Fruit fly (Drosophila melanogaster) whole organism, embryonic: ENCODE measurements around the gene CG10834.

Source experiments
- Abd-B ChIP-seq: fragments of 200-800 bp; sonication (Bioruptor generic); optimal IDR thresholded peaks from 2 replicates; lab custom pipeline; 2018; ENCODE audit warnings: missing biosample characterization, mild to moderate bottlenecking, missing genetic modification characterization, moderate library complexity
- Ada2b ChIP-seq: fragments of 200-800 bp; sonication (Bioruptor generic); IDR thresholded peaks from 2 replicates; pipeline ENCODE4 v1.3.6; 2022; ENCODE audit warnings: missing biosample characterization, missing genetic modification characterization
- Atf3 ChIP-seq: fragments of 200-800 bp; sonication (Bioruptor generic); optimal IDR thresholded peaks from 3 replicates; lab custom pipeline; 2016; ENCODE audit warnings: missing biosample characterization, missing genetic modification characterization
- Bgb ChIP-seq: fragments of 200-800 bp; sonication (Bioruptor generic); IDR thresholded peaks from 2 replicates; pipeline ENCODE4 v1.3.6; 2022; ENCODE audit warnings: missing biosample characterization, missing genetic modification characterization; ENCODE audit not compliant: partially characterized antibody
- CG1024 ChIP-seq: fragments of 200-800 bp; sonication (Bioruptor generic); IDR thresholded peaks from 2 replicates; pipeline ENCODE4 v1.3.6; 2022; ENCODE audit warnings: missing biosample characterization, missing genetic modification characterization
- CG11723 ChIP-seq: fragments of 200-800 bp; sonication (Bioruptor generic); optimal IDR thresholded peaks from 2 replicates; lab custom pipeline; 2017; ENCODE audit warnings: missing biosample characterization, mild to moderate bottlenecking, missing genetic modification characterization
- CG12659 ChIP-seq: fragments of 200-800 bp; sonication (Bioruptor generic); optimal IDR thresholded peaks from 3 replicates; lab custom pipeline; 2017; ENCODE audit warnings: mild to moderate bottlenecking, missing biosample characterization, missing genetic modification reagents, missing genetic modification characterization
- CG12769 ChIP-seq: fragments of 200-800 bp; sonication (Bioruptor generic); optimal IDR thresholded peaks from 2 replicates; lab custom pipeline; 2019; ENCODE audit warnings: missing biosample characterization, mild to moderate bottlenecking, missing genetic modification characterization, moderate library complexity
- CG13424 ChIP-seq: fragments of 200-800 bp; sonication (Bioruptor generic); optimal IDR thresholded peaks from 2 replicates; lab custom pipeline; 2019; ENCODE audit warnings: missing biosample characterization, mild to moderate bottlenecking, missing genetic modification characterization, moderate library complexity
- CG15514 ChIP-seq: fragments of 200-800 bp; sonication (Bioruptor generic); optimal IDR thresholded peaks from 3 replicates; lab custom pipeline; 2017; ENCODE audit warnings: missing biosample characterization, missing genetic modification characterization, mild to moderate bottlenecking, moderate library complexity, missing genetic modification reagents
- CG18262 ChIP-seq: fragments of 200-800 bp; optimal IDR thresholded peaks from 3 replicates; lab custom pipeline; 2019; ENCODE audit warnings: missing biosample characterization, mild to moderate bottlenecking, missing genetic modification characterization, moderate library complexity
- CG2199 ChIP-seq: fragments of 200-800 bp; sonication (Bioruptor generic); IDR thresholded peaks from 3 replicates; pipeline ENCODE4 v1.3.6; 2022; ENCODE audit warnings: missing biosample characterization, missing genetic modification characterization
- CG30020 ChIP-seq: fragments of 200-800 bp; optimal IDR thresholded peaks from 2 replicates; lab custom pipeline; 2019; ENCODE audit warnings: missing biosample characterization, mild to moderate bottlenecking, missing genetic modification characterization, moderate library complexity
- CG33213 ChIP-seq: fragments of 200-800 bp; sonication (Bioruptor generic); optimal IDR thresholded peaks from 3 replicates; lab custom pipeline; 2016; ENCODE audit warnings: missing biosample characterization, missing genetic modification characterization
- CG34224 ChIP-seq: fragments of 200-800 bp; sonication (Bioruptor generic); IDR thresholded peaks from 3 replicates; pipeline ENCODE4 v1.3.6; 2022; ENCODE audit warnings: missing biosample characterization, missing genetic modification characterization; ENCODE audit not compliant: partially characterized antibody
- CG34422 ChIP-seq: fragments of 200-800 bp; sonication (Bioruptor generic); IDR thresholded peaks from 3 replicates; pipeline ENCODE4 v1.3.6; 2022; ENCODE audit warnings: missing biosample characterization, missing genetic modification characterization
- CG4360 ChIP-seq: fragments of 200-800 bp; sonication (Bioruptor generic); IDR thresholded peaks from 2 replicates; pipeline ENCODE4 v1.3.6; 2022; ENCODE audit warnings: missing biosample characterization, missing genetic modification characterization
- CG6791 ChIP-seq: fragments of 200-800 bp; sonication (Bioruptor generic); IDR thresholded peaks from 3 replicates; pipeline ENCODE4 v1.3.6; 2022; ENCODE audit warnings: missing biosample characterization, missing genetic modification characterization; ENCODE audit not compliant: partially characterized antibody
- CG7357 ChIP-seq: fragments of 200-800 bp; sonication (Bioruptor generic); IDR thresholded peaks from 3 replicates; pipeline ENCODE4 v1.3.6; 2022; ENCODE audit warnings: missing biosample characterization, missing genetic modification characterization
- CG7839 ChIP-seq: fragments of 200-800 bp; sonication (Bioruptor generic); optimal IDR thresholded peaks from 3 replicates; lab custom pipeline; 2018; ENCODE audit warnings: missing biosample characterization, mild to moderate bottlenecking, missing genetic modification characterization, moderate library complexity
- CG8359 ChIP-seq: fragments of 200-800 bp; sonication (Bioruptor generic); optimal IDR thresholded peaks from 2 replicates; lab custom pipeline; 2017; ENCODE audit warnings: missing biosample characterization, mild to moderate bottlenecking, missing genetic modification characterization, borderline replicate concordance
- CG9797 ChIP-seq: fragments of 200-800 bp; sonication (Bioruptor generic); optimal IDR thresholded peaks from 3 replicates; lab custom pipeline; 2018; ENCODE audit warnings: missing biosample characterization, mild to moderate bottlenecking, missing genetic modification characterization
- CG9817 ChIP-seq: fragments of 200-800 bp; sonication (Bioruptor generic); optimal IDR thresholded peaks from 2 replicates; lab custom pipeline; 2018; ENCODE audit warnings: missing biosample characterization, mild to moderate bottlenecking, missing genetic modification characterization, moderate library complexity
- CoRest ChIP-seq: fragments of 200-800 bp; sonication (Bioruptor generic); optimal IDR thresholded peaks from 3 replicates; lab custom pipeline; 2018; ENCODE audit warnings: missing biosample characterization, mild to moderate bottlenecking, missing genetic modification characterization, moderate library complexity
- Dll ChIP-seq: fragments of 200-800 bp; sonication (Bioruptor generic); IDR thresholded peaks from 4 replicates; pipeline ENCODE4 v1.3.6; 2022; ENCODE audit warnings: missing biosample characterization, missing genetic modification characterization; ENCODE audit not compliant: partially characterized antibody
- Ets65A ChIP-seq: fragments of 200-800 bp; sonication (Bioruptor generic); peaks from one replicate; lab custom pipeline; 2016; ENCODE audit warnings: missing biosample characterization, missing genetic modification characterization
- Ets97D ChIP-seq: fragments of 200-800 bp; sonication (Bioruptor generic); optimal IDR thresholded peaks from 3 replicates; lab custom pipeline; 2016; ENCODE audit warnings: missing biosample characterization, missing genetic modification characterization
- Fer1 ChIP-seq: fragments of 200-800 bp; sonication (Bioruptor generic); optimal IDR thresholded peaks from 2 replicates; lab custom pipeline; 2017; ENCODE audit warnings: missing biosample characterization, mild to moderate bottlenecking, missing genetic modification characterization
- HHEX ChIP-seq: fragments of 200-800 bp; sonication (Bioruptor generic); optimal IDR thresholded peaks from 3 replicates; lab custom pipeline; 2017; ENCODE audit warnings: missing biosample characterization, mild to moderate bottlenecking, missing genetic modification characterization, missing genetic modification reagents
- HmgD ChIP-seq: fragments of 200-800 bp; sonication (Bioruptor generic); optimal IDR thresholded peaks from 3 replicates; lab custom pipeline; 2016; ENCODE audit warnings: missing biosample characterization, missing genetic modification characterization
- Lhr ChIP-seq: fragments of 200-800 bp; sonication (Bioruptor generic); optimal IDR thresholded peaks from 3 replicates; lab custom pipeline; 2017; ENCODE audit warnings: mild to moderate bottlenecking, missing biosample characterization, missing genetic modification reagents, missing genetic modification characterization
- Sox100B ChIP-seq: fragments of 200-800 bp; sonication (Bioruptor generic); optimal IDR thresholded peaks from 3 replicates; lab custom pipeline; 2018; ENCODE audit warnings: missing biosample characterization, mild to moderate bottlenecking, missing genetic modification characterization
- Xrp1 ChIP-seq: fragments of 200-800 bp; sonication (Bioruptor generic); IDR thresholded peaks from 2 replicates; pipeline ENCODE4 v1.3.6; 2022; ENCODE audit warnings: missing biosample characterization, missing genetic modification characterization
- chif ChIP-seq, 2 experiments: fragments of 200-800 bp; sonication (Bioruptor generic); optimal IDR thresholded peaks; 3 replicates each; lab custom pipeline; 2016; ENCODE audit warnings: missing biosample characterization in 2 of 2, missing genetic modification characterization in 2 of 2
- dmrt11E ChIP-seq: fragments of 200-800 bp; sonication (Bioruptor generic); optimal IDR thresholded peaks from 3 replicates; lab custom pipeline; 2018; ENCODE audit warnings: missing biosample characterization, mild to moderate bottlenecking, missing genetic modification characterization, moderate library complexity
- dysf ChIP-seq: fragments of 200-800 bp; sonication (Bioruptor generic); IDR thresholded peaks from 3 replicates; pipeline ENCODE4 v1.3.6; 2022; ENCODE audit warnings: missing biosample characterization, missing genetic modification characterization
- gcm ChIP-seq: fragments of 200-800 bp; sonication (Bioruptor generic); optimal IDR thresholded peaks from 2 replicates; lab custom pipeline; 2019; ENCODE audit warnings: missing biosample characterization, mild to moderate bottlenecking, missing genetic modification characterization, moderate library complexity
- jumu ChIP-seq: fragments of 200-800 bp; sonication (Bioruptor generic); optimal IDR thresholded peaks from 3 replicates; lab custom pipeline; 2016; ENCODE audit warnings: missing biosample characterization, missing genetic modification characterization
- nmo ChIP-seq: fragments of 200-800 bp; sonication (Bioruptor generic); optimal IDR thresholded peaks from 2 replicates; lab custom pipeline; 2018; ENCODE audit warnings: missing biosample characterization, mild to moderate bottlenecking, missing genetic modification characterization, moderate library complexity
- pfk ChIP-seq: fragments of 200-800 bp; sonication (Bioruptor generic); optimal IDR thresholded peaks from 2 replicates; lab custom pipeline; 2018; ENCODE audit warnings: missing biosample characterization, mild to moderate bottlenecking, missing genetic modification characterization, moderate library complexity
- prd ChIP-seq, 3 experiments: fragments of >200 bp in 2 of 3; fragments of 200-800 bp in 1 of 3; sonication (Bioruptor generic) in 1 of 3; optimal IDR thresholded peaks in 2 of 3; IDR thresholded peaks in 1 of 3; 2 replicates in 2 of 3; 3 replicates in 1 of 3; pipeline versions ENCODE4 v1.3.6 to Lab custom; 2017 to 2022; ENCODE audit warnings: missing biosample characterization in 1 of 3, missing genetic modification characterization in 1 of 3
- rib ChIP-seq: fragments of 200-800 bp; sonication (Bioruptor generic); IDR thresholded peaks from 2 replicates; pipeline ENCODE4 v1.3.6; 2022; ENCODE audit warnings: missing biosample characterization, missing genetic modification characterization
- scrt ChIP-seq: fragments of 200-800 bp; sonication (Bioruptor generic); optimal IDR thresholded peaks from 2 replicates; lab custom pipeline; 2018; ENCODE audit warnings: missing biosample characterization, mild to moderate bottlenecking, missing genetic modification characterization, moderate library complexity
- stwl ChIP-seq: fragments of 200-800 bp; sonication (Bioruptor generic); optimal IDR thresholded peaks from 3 replicates; lab custom pipeline; 2018; ENCODE audit warnings: missing biosample characterization, mild to moderate bottlenecking, missing genetic modification characterization, moderate library complexity
- twi ChIP-seq: fragments of 200-800 bp; optimal IDR thresholded peaks from 2 replicates; lab custom pipeline; 2019; ENCODE audit warnings: missing biosample characterization, mild to moderate bottlenecking, missing genetic modification characterization, moderate library complexity

Gene CG10834

DNA sequence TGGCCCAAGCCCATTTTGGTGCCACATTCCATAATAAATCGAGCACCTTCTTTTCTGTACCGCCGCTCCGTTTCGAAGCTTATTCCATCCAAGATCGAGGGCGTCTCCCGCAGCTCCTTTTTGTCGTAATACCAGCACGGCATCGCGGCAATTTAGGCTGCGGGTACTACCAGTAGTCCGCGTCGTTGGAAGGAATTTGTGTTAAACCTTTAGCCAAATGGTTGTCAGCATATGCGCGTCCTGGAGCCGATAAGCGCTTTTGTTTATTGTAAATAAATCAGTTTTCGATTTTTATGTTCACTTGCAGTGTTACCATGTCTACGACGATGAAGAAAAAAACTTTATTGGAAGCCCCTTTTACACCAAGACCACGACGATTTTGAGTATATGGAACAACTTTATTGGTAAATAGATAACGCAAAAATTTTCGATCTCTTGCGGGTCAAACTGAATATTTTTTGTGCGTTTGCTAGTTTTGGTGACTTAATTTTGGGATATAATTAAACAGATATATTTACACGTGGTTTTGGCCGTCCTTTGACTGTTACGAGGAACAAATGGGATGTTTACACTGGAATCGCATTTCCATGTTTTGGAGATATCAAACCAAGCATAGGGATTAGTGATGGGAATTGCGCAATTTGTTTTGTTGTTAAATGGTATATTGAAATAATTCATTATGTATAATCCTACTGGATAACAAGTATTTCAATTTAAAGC lies 22.6 kb upstream of the CG10834 start, which contains the start of gene CycK (continued):
- TF ChIP-seq Ets97D (GFP tag; lab: Kevin White, UChicago) = peak; percentile 3
- TF ChIP-seq rib (GFP tag; lab: Robert Waterston, UW) = no peak
- TF ChIP-seq Lhr (GFP tag; lab: Kevin White, UChicago) = peak; percentile 26
- peak; percentile 42 for TF ChIP-seq CoRest (tag; lab: Kevin White, UChicago)
- no peak for TF ChIP-seq Bgb (GFP tag; lab: Robert Waterston, UW)
- peak; percentile 21 for TF ChIP-seq dmrt11E (tag; lab: Kevin White, UChicago)
- no peak for TF ChIP-seq CG18262
- TF ChIP-seq scrt (GFP tag; lab: Kevin White, UChicago) = no peak
- TF ChIP-seq CG1024 (GFP tag; lab: Robert Waterston, UW) = peak; percentile 90
- peak; percentile 95 for TF ChIP-seq CG7357 (GFP tag; lab: Robert Waterston, UW)
- TF ChIP-seq CG30020 (tag; lab: Kevin White, UChicago) = peak; percentile 98
- peak; percentile 38 for TF ChIP-seq CG12659 (GFP tag; lab: Kevin White, UChicago)
- peak; percentile 92 for TF ChIP-seq Ets65A (GFP tag; lab: Kevin White, UChicago)
- TF ChIP-seq CG34224 (GFP tag; lab: Robert Waterston, UW) = no peak
- no peak for TF ChIP-seq CG8359 (GFP tag; lab: Kevin White, UChicago)
- no peak for TF ChIP-seq HHEX (GFP tag; lab: Kevin White, UChicago)
- TF ChIP-seq twi (tag; lab: Kevin White, UChicago) = no peak
- 0 out of 3 replicates have a peak, but pooled peaks have one; percentile 64 for TF ChIP-seq CG2199
- TF ChIP-seq pfk = peak; percentile 38
- no peak for TF ChIP-seq CG34422 (GFP tag; lab: Robert Waterston, UW)
- no peak for TF ChIP-seq prd (optimal IDR thresholded peaks at IDR 0.05; lab: Kevin White, UChicago)
- TF ChIP-seq prd (GFP tag; IDR thresholded peaks at IDR 0.05; lab: Robert Waterston, UW) = peak; percentile 43; the same call in 1 of the 3 replicates
- peak in 1 of 2 experiments; percentile 3 for TF ChIP-seq chif (GFP tag; optimal IDR thresholded peaks at IDR 0.05; lab: Kevin White, UChicago)
- TF ChIP-seq Atf3 (GFP tag; lab: Kevin White, UChicago) = peak; percentile 8
- TF ChIP-seq CG33213 = peak; percentile 13

DNA sequence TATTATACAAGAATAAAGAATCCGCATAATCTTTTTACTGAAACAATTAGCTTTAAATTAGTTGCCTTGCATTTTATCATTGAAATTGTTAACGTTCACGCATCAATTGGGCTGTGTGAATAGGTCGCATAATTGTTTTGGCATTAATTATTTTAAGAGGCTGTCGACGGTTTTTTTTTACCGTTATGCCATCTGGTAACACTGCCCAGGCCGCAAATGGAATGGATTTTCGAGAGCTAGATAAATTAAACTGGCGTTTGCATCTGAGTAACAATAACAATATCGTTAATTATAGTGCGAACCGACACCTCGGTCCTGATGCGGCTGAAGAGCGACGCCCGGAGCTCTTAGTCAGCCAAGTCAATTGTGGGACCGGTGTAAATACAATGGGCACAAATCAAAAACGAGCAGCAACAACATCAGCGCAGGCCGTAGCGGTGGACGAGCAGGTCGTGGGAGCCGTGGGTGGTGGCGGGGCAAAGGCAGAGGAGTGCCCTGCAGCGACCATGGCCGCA lies 14.6 kb upstream of the CG10834 start:
- TF ChIP-seq dysf (peak; percentile 42; the same call in 1 of the 3 replicates), CG4360 (peak; percentile 66), Sox100B (GFP tag; lab: Kevin White, UChicago) (no peak), CG12769 (tag; lab: Kevin White, UChicago) (peak; percentile 2), CG15514 (GFP tag; lab: Kevin White, UChicago) (peak; percentile 28), Fer1 (GFP tag; lab: Kevin White, UChicago) (peak; percentile 6), CG9817 (peak; percentile 35), CG7357 (GFP tag; lab: Robert Waterston, UW) (peak; percentile 95), Xrp1 (GFP tag; lab: Robert Waterston, UW) (0 out of 2 replicates have a peak, but pooled peaks have one; percentile 25), stwl (tag; lab: Kevin White, UChicago) (peak; percentile 49), nmo (GFP tag; lab: Kevin White, UChicago) (peak; percentile 61), CG13424 (tag; lab: Kevin White, UChicago) (peak; percentile 1), jumu (peak; percentile 13), HmgD (peak; percentile 49), CG30020 (tag; lab: Kevin White, UChicago) (peak; percentile 96), CG11723 (GFP tag; lab: Kevin White, UChicago) (peak; percentile 81), Dll (GFP tag; lab: Robert Waterston, UW) (0 out of 4 replicates have a peak, but pooled peaks have one; percentile 19), CG6791 (GFP tag; lab: Robert Waterston, UW) (0 out of 3 replicates have a peak, but pooled peaks have one; percentile 14), Abd-B (GFP tag; lab: Kevin White, UChicago) (peak; percentile 71), CG7839 (peak; percentile 29), HHEX (GFP tag; lab: Kevin White, UChicago) (no peak), chif (GFP tag; optimal IDR thresholded peaks at IDR 0.05; lab: Kevin White, UChicago) (peak in 1 of 2 experiments; percentile 7), Lhr (GFP tag; lab: Kevin White, UChicago) (peak; percentile 54), gcm (GFP tag; lab: Kevin White, UChicago) (no peak), Ada2b (GFP tag; lab: Robert Waterston, UW) (no peak), CG9797 (GFP tag; lab: Kevin White, UChicago) (peak; percentile 64)
